Worm (Caenorhabditis elegans): Measurements from ENCODE around the gene Y50D7A.3.

The Y50D7A.3 gene

ce11 chrIII:294527-294926, 40.2 kb downstream of the Y50D7A.3 start, which contains the start of gene Y50D7A.13:
Y50D7A.13 (minus strand) TSS chrIII:294627.
- TF ChIP-seq nhr-11 (tag; optimal IDR thresholded peaks at IDR 0.05): no peak
- no peak for TF ChIP-seq zfp-2 (tag; optimal IDR thresholded peaks at IDR 0.05)
- no peak for TF ChIP-seq ceh-44 (GFP tag; IDR thresholded peaks at IDR 0.05)
- no peak for TF ChIP-seq daf-19 (GFP tag; conservative IDR thresholded peaks at IDR 0.05)
- TF ChIP-seq mdl-1 (tag; optimal IDR thresholded peaks at IDR 0.05): no peak
- TF ChIP-seq zip-11 (GFP tag; IDR thresholded peaks at IDR 0.05): no peak

ce11 chrIII:297882-298281, 43.5 kb downstream of the Y50D7A.3 start:
- TF ChIP-seq php-3 (GFP tag; IDR thresholded peaks at IDR 0.05) (peak; percentile 51; the same call in 1 of the 2 replicates), set-16 (GFP tag; IDR thresholded peaks at IDR 0.05) (peak; percentile 75)

ce11 chrIII:298456-298855, 44.1 kb downstream of the Y50D7A.3 start, which contains the start of gene ads-1:
ads-1 (minus strand) TSS chrIII:298556.
- TF ChIP-seq dmd-6 (GFP tag; IDR thresholded peaks at IDR 0.05) (peak; percentile 6; the same call in 1 of the 2 replicates), sdz-12 (GFP tag; optimal IDR thresholded peaks at IDR 0.05) (no peak)

ce11 chrIII:299220-299619, 44.9 kb downstream of the Y50D7A.3 start:
- TF ChIP-seq dve-1 (tag; optimal IDR thresholded peaks at IDR 0.05; ENCODE audit: insufficient read depth) (peak; percentile 44), Y48G9A.11 (GFP tag; IDR thresholded peaks at IDR 0.05) (no peak), hlh-11 (tag; optimal IDR thresholded peaks at IDR 0.05) (peak; percentile 17), ztf-11 (tag; optimal IDR thresholded peaks at IDR 0.05) (no peak), nhr-111 (GFP tag; optimal IDR thresholded peaks at IDR 0.05) (no peak), pqm-1 (tag; optimal IDR thresholded peaks at IDR 0.05) (peak; percentile 72), dmd-6 (GFP tag; IDR thresholded peaks at IDR 0.05) (peak; percentile 15; the same call in 1 of the 2 replicates), madf-9 (GFP tag; conservative IDR thresholded peaks at IDR 0.05) (no peak), mes-2 (tag; optimal IDR thresholded peaks at IDR 0.05; ENCODE audit: poor library complexity, severe bottlenecking) (no peak), nhr-28 (tag; optimal IDR thresholded peaks at IDR 0.05) (peak; percentile 70), daf-16 (GFP tag; optimal IDR thresholded peaks at IDR 0.05) (no peak), daf-16 (tag; optimal IDR thresholded peaks at IDR 0.05) (peak; percentile 32), set-16 (GFP tag; IDR thresholded peaks at IDR 0.05) (no peak), ZK337.2 (GFP tag; IDR thresholded peaks at IDR 0.05) (no peak), R02D3.7 (tag; optimal IDR thresholded peaks at IDR 0.05) (no peak)

- TF ChIP-seq tra-1 (GFP tag; IDR thresholded peaks at IDR 0.05) (0 out of 2 replicates have a peak, but pooled peaks have one; percentile 23), F44E2.7 (GFP tag; IDR thresholded peaks at IDR 0.05) (peak; percentile 68; the same call in 1 of the 2 replicates), dmd-8 (GFP tag; IDR thresholded peaks at IDR 0.05) (peak; percentile 74; the same call in 1 of the 2 replicates), vab-7 (GFP tag; IDR thresholded peaks at IDR 0.05) (0 out of 2 replicates have a peak, but pooled peaks have one; percentile 36), hmg-1.1 (GFP tag; IDR thresholded peaks at IDR 0.05) (0 out of 2 replicates have a peak, but pooled peaks have one; percentile 32), F26F4.8 (GFP tag; conservative IDR thresholded peaks at IDR 0.05) (0 out of 2 replicates have a peak, but pooled peaks have one; percentile 50), dmd-9 (GFP tag; IDR thresholded peaks at IDR 0.05) (0 out of 2 replicates have a peak, but pooled peaks have one; percentile 46), Y105C5A.15 (GFP tag; IDR thresholded peaks at IDR 0.05) (0 out of 2 replicates have a peak, but pooled peaks have one; percentile 10), zip-11 (GFP tag; IDR thresholded peaks at IDR 0.05) (0 out of 2 replicates have a peak, but pooled peaks have one; percentile 39), mdt-29 (GFP tag; IDR thresholded peaks at IDR 0.05) (0 out of 2 replicates have a peak, but pooled peaks have one; percentile 8), arid-1 (GFP tag; conservative IDR thresholded peaks at IDR 0.05) (peak; percentile 79; the same call in 1 of the 2 replicates), lin-38 (GFP tag; IDR thresholded peaks at IDR 0.05) (peak; percentile 57)
Observed at ce11 chrIII:302510-302909, 48.2 kb downstream of the Y50D7A.3 start.
